Worm (Caenorhabditis elegans) whole organism, L1 larva: ENCODE results near the gene grd-7.

Source experiments
- F16B12.6 ChIP-seq: fragments of 150-350 bp; optimal IDR thresholded peaks from 2 replicates; lab custom pipeline; 2014; ENCODE audit warnings: missing biosample characterization, missing genetic modification characterization
- aly-2 ChIP-seq: fragments of 150-350 bp; optimal IDR thresholded peaks from 2 replicates; lab custom pipeline; 2014; ENCODE audit warnings: missing biosample characterization, missing genetic modification characterization
- ama-1 ChIP-seq: fragments of 150-350 bp; optimal IDR thresholded peaks from 2 replicates; lab custom pipeline; 2014
- blmp-1 ChIP-seq: fragments of 150-350 bp; optimal IDR thresholded peaks from 2 replicates; lab custom pipeline; 2014; ENCODE audit warnings: missing biosample characterization, missing genetic modification characterization
- egl-13 ChIP-seq: sonication (generic microtip); optimal IDR thresholded peaks from 2 replicates; lab custom pipeline; 2016; ENCODE audit warnings: missing genotype, missing genetic modification reagents, missing genetic modification characterization, missing compliant biosample characterization
- mdl-1 ChIP-seq, 2 experiments: fragments of 150-350 bp; optimal IDR thresholded peaks; 2 replicates each; lab custom pipeline; 2014 to 2017; ENCODE audit warnings: missing biosample characterization in 2 of 2, missing genetic modification characterization in 2 of 2, inconsistent platforms in 1 of 2
- nhr-11 ChIP-seq: fragments of 150-350 bp; optimal IDR thresholded peaks from 2 replicates; lab custom pipeline; 2014; ENCODE audit warnings: missing biosample characterization, missing genetic modification characterization
- nhr-12 ChIP-seq: sonication (generic microtip); optimal IDR thresholded peaks from 2 replicates; lab custom pipeline; 2017; ENCODE audit warnings: missing biosample characterization, missing genetic modification characterization
- nhr-237 ChIP-seq: fragments of 150-350 bp; optimal IDR thresholded peaks from 2 replicates; lab custom pipeline; 2014; ENCODE audit warnings: missing biosample characterization, missing genetic modification characterization
- nhr-28 ChIP-seq: fragments of 150-350 bp; optimal IDR thresholded peaks from 2 replicates; lab custom pipeline; 2014; ENCODE audit warnings: missing biosample characterization, missing genetic modification characterization
- pag-3 ChIP-seq: sonication (generic microtip); optimal IDR thresholded peaks from 2 replicates; lab custom pipeline; 2017; ENCODE audit warnings: missing genetic modification characterization, mild to moderate bottlenecking, missing compliant biosample characterization, antibody characterized with exemption, borderline replicate concordance; ENCODE audit not compliant: insufficient read depth
- rnt-1 ChIP-seq: sonication (generic microtip); optimal IDR thresholded peaks from 2 replicates; lab custom pipeline; 2016; ENCODE audit warnings: mild to moderate bottlenecking, missing genetic modification characterization, moderate library complexity, missing compliant biosample characterization
- sox-4 ChIP-seq: sonication (generic microtip); optimal IDR thresholded peaks from 2 replicates; lab custom pipeline; 2016; ENCODE audit warnings: missing genetic modification characterization, missing compliant biosample characterization
- zip-4 ChIP-seq: fragments of 200-800 bp; sonication (Bioruptor generic); optimal IDR thresholded peaks from 2 replicates; lab custom pipeline; 2018; ENCODE audit warnings: mild to moderate bottlenecking, missing genetic modification characterization, moderate library complexity, missing compliant biosample characterization

ce11 chrX:7284724-7285184 lies 15.5 kb upstream of the grd-7 start:
- TF ChIP-seq ama-1 (no peak), aly-2 (tag; lab: Kevin White, UChicago) (no peak), nhr-237 (no peak), nhr-12 (no peak), blmp-1 (tag; lab: Kevin White, UChicago) (no peak), mdl-1 (tag; optimal IDR thresholded peaks at IDR 0.05; lab: Kevin White, UChicago) (no peak), egl-13 (tag; lab: Kevin White, UChicago) (peak; percentile 63), zip-4 (no peak), rnt-1 (tag; lab: Kevin White, UChicago) (peak; percentile 4), nhr-28 (no peak), sox-4 (tag; lab: Kevin White, UChicago) (no peak), pag-3 (tag; lab: Kevin White, UChicago) (no peak), nhr-11 (no peak), F16B12.6 (no peak)
